Fruit fly (Drosophila melanogaster): Measurements from ENCODE around the gene CG8086.
A peak's percentile ranks its signal among the peaks of the same experiment; 100 is the strongest.

The CG8086 gene

DNA sequence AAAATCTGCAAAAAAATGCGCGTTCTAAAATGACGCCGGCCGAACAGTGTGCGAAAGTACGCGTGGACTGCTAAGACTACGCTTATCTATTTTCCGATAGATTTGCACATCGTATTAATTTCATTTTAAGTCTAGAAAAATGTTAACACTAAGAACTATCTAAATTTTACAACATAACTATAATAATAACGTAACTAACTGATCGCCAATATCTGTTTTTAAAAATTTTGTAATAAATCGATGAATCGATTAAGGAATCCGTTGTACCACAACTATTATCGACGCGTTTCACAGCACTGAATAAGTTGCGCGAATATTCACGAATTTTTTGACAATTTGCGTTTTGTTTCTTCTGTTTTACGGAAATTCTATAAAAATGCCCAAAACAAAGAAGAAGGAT lies 46.2 kb downstream of the CG8086 start, which contains the start of gene Ssb-c31a (continued):
- TF ChIP-seq phol (tag; optimal IDR thresholded peaks at IDR 0.05): peak; percentile 73
- TF ChIP-seq CG12391 (tag; optimal IDR thresholded peaks at IDR 0.05): peak; percentile 57
- no peak for TF ChIP-seq ab (GFP tag; optimal IDR thresholded peaks at IDR 0.05)
- TF ChIP-seq Hr51 (GFP tag; optimal IDR thresholded peaks at IDR 0.05): peak; percentile 31 to 48
- TF ChIP-seq tll (GFP tag; optimal IDR thresholded peaks at IDR 0.05): peak in 1 of 2 experiments; percentile 21
- TF ChIP-seq D (optimal IDR thresholded peaks at IDR 0.05): no peak
- TF ChIP-seq D (GFP tag; optimal IDR thresholded peaks at IDR 0.05): no peak
- TF ChIP-seq CG6854 (GFP tag; optimal IDR thresholded peaks at IDR 0.05): no peak
- peak; percentile 44 for TF ChIP-seq CG1647 (GFP tag; optimal IDR thresholded peaks at IDR 0.05)
- TF ChIP-seq Oli (tag; optimal IDR thresholded peaks at IDR 0.05): peak; percentile 19
- TF ChIP-seq CG6765 (GFP tag; optimal IDR thresholded peaks at IDR 0.05): no peak
- peak; percentile 87 for TF ChIP-seq Doc3 (GFP tag; IDR thresholded peaks at IDR 0.05; ENCODE audit: partially characterized antibody)
- peak; percentile 37 for TF ChIP-seq CG13123 (GFP tag; optimal IDR thresholded peaks at IDR 0.05)
- TF ChIP-seq Hsf (GFP tag; optimal IDR thresholded peaks at IDR 0.05): peak; percentile 62
- peak; percentile 58 for TF ChIP-seq Mad (GFP tag; optimal IDR thresholded peaks at IDR 0.05)
- no peak for TF ChIP-seq CG15011 (GFP tag; optimal IDR thresholded peaks at IDR 0.05)
- TF ChIP-seq rib (GFP tag; IDR thresholded peaks at IDR 0.05): 0 out of 2 replicates have a peak, but pooled peaks have one; percentile 17
- no peak for TF ChIP-seq en (GFP tag; optimal IDR thresholded peaks at IDR 0.05)
- TF ChIP-seq CG15479 (GFP tag; optimal IDR thresholded peaks at IDR 0.05): peak; percentile 70
- peak; percentile 42 for TF ChIP-seq dmrt11E (tag; optimal IDR thresholded peaks at IDR 0.05)
- peak; percentile 75 for TF ChIP-seq trem (tag; optimal IDR thresholded peaks at IDR 0.05)
- TF ChIP-seq CG14710 (tag; optimal IDR thresholded peaks at IDR 0.05): peak; percentile 71
- no peak for TF ChIP-seq CG11695 (GFP tag; IDR thresholded peaks at IDR 0.05)
- TF ChIP-seq schlank (tag; optimal IDR thresholded peaks at IDR 0.05): no peak
- TF ChIP-seq sr (GFP tag; IDR thresholded peaks at IDR 0.05): no peak
- no peak for TF ChIP-seq Deaf1 (tag; optimal IDR thresholded peaks at IDR 0.05)
- TF ChIP-seq p53 (GFP tag; optimal IDR thresholded peaks at IDR 0.05): peak; percentile 36
- no peak for TF ChIP-seq CG32767 (GFP tag; IDR thresholded peaks at IDR 0.05)
- TF ChIP-seq CG11504 (tag; optimal IDR thresholded peaks at IDR 0.05): peak; percentile 54
- TF ChIP-seq bigmax (GFP tag; optimal IDR thresholded peaks at IDR 0.05): no peak
- TF ChIP-seq NC2β (GFP tag; optimal IDR thresholded peaks at IDR 0.05): peak; percentile 27
- TF ChIP-seq CG13424 (tag; optimal IDR thresholded peaks at IDR 0.05): peak; percentile 52
- no peak for TF ChIP-seq ac (GFP tag; optimal IDR thresholded peaks at IDR 0.05)
- TF ChIP-seq CG8388 (GFP tag; optimal IDR thresholded peaks at IDR 0.05): peak; percentile 22
- TF ChIP-seq CG10462 (GFP tag; optimal IDR thresholded peaks at IDR 0.05): no peak
- TF ChIP-seq CG17359 (tag; optimal IDR thresholded peaks at IDR 0.05): peak; percentile 24
- peak; percentile 57 for TF ChIP-seq Nf-YC (tag; optimal IDR thresholded peaks at IDR 0.05)
- TF ChIP-seq amos (GFP tag; IDR thresholded peaks at IDR 0.05; ENCODE audit: partially characterized antibody): peak; percentile 71
- peak; percentile 27 for TF ChIP-seq CrebB (tag; optimal IDR thresholded peaks at IDR 0.05)
- TF ChIP-seq wor (GFP tag; IDR thresholded peaks at IDR 0.05): no peak
- no peak for TF ChIP-seq B-H1 (GFP tag; IDR thresholded peaks at IDR 0.05)
- TF ChIP-seq nerfin-1 (tag; optimal IDR thresholded peaks at IDR 0.05): peak; percentile 47
- peak; percentile 68 for TF ChIP-seq CG4617 (GFP tag; optimal IDR thresholded peaks at IDR 0.05; ENCODE audit: borderline replicate concordance)
- TF ChIP-seq Dref (GFP tag; IDR thresholded peaks at IDR 0.05): peak; percentile 62
- no peak for TF ChIP-seq CG6272 (GFP tag; IDR thresholded peaks at IDR 0.05)
- TF ChIP-seq unpg (GFP tag; optimal IDR thresholded peaks at IDR 0.05): peak; percentile 38
- peak; percentile 32 for TF ChIP-seq CG10979 (tag; optimal IDR thresholded peaks at IDR 0.05)
- peak; percentile 51 for TF ChIP-seq CG10543 (GFP tag; optimal IDR thresholded peaks at IDR 0.05)
- no peak for TF ChIP-seq eve (GFP tag; optimal IDR thresholded peaks at IDR 0.05)
- TF ChIP-seq nom (GFP tag; optimal IDR thresholded peaks at IDR 0.05): peak; percentile 35

Measured in whole organism, embryonic.